Worm (Caenorhabditis elegans) whole organism, mixed stage, embryonic: ENCODE data around the gene srh-265.
A peak's percentile ranks its signal among the peaks of the same experiment; 100 is the strongest.

Source experiments
- blmp-1 ChIP-seq: fragments of 150-350 bp; optimal IDR thresholded peaks from 2 replicates; lab custom pipeline; 2014; ENCODE audit warnings: missing biosample characterization, missing genetic modification characterization
- elt-1 ChIP-seq: sonication (generic microtip); optimal IDR thresholded peaks from 2 replicates; lab custom pipeline; 2017; ENCODE audit warnings: missing genetic modification characterization, mild to moderate bottlenecking, missing compliant biosample characterization, antibody characterized with exemption, moderate library complexity, borderline replicate concordance; ENCODE audit not compliant: insufficient read depth
- elt-3 ChIP-seq: fragments of 150-350 bp; optimal IDR thresholded peaks from 2 replicates; lab custom pipeline; 2014; ENCODE audit warnings: missing biosample characterization, missing genetic modification characterization
- lin-32 ChIP-seq: fragments of 200-800 bp; sonication (Bioruptor generic); optimal IDR thresholded peaks from 2 replicates; lab custom pipeline; 2018; ENCODE audit warnings: mild to moderate bottlenecking, missing genetic modification characterization, missing compliant biosample characterization
- nhr-12 ChIP-seq: fragments of 150-350 bp; optimal IDR thresholded peaks from 2 replicates; lab custom pipeline; 2014; ENCODE audit warnings: missing biosample characterization, missing genetic modification characterization
- nhr-28 ChIP-seq: fragments of 150-350 bp; optimal IDR thresholded peaks from 2 replicates; lab custom pipeline; 2014; ENCODE audit warnings: missing biosample characterization, missing genetic modification characterization
- pha-4 ChIP-seq: fragments of 150-350 bp; optimal IDR thresholded peaks from 2 replicates; lab custom pipeline; 2018; ENCODE audit warnings: missing biosample characterization, missing genetic modification reagents, missing genetic modification characterization
- sem-2 ChIP-seq: fragments of 200-800 bp; sonication (Bioruptor generic); optimal IDR thresholded peaks from 2 replicates; lab custom pipeline; 2018; ENCODE audit warnings: mild to moderate bottlenecking, missing genetic modification characterization, missing compliant biosample characterization
- snpc-4 ChIP-seq: fragments of 150-350 bp; optimal IDR thresholded peaks from 2 replicates; lab custom pipeline; 2014; ENCODE audit warnings: missing biosample characterization, missing genetic modification characterization

DNA sequence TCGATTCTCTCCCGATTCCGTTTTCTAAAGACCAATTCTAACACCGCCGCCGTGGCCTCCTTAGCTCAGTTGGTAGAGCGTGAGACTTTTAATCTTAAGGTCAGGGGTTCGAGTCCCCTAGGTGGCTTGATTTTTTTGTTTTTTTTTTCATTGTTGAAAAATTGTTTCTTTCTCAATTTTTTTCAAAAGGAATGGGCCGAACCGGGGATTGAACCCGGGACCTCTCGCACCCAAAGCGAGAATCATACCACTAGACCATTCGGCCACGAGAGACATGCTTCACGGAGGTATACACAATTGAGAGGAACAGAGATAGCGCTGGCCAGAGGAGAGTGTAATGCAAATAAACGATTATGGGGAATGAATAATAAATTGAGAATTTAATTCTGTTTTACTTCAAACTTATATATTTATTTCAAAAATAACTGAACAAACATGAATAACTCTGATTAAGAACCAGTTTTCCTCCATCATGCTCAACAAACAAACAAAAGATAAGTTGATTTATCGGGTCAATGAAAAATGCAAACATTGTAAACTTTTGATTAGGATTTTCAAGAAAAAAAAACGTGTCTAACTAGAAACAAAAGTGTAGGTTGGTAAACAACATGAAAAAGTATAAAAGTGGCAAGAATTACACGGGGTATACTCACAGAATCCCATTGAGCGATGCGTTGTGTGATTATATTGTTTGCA is 49.1 kb downstream of the srh-265 start, which contains the start of gene pqn-71:
- TF ChIP-seq lin-32 (GFP tag; lab: Kevin White, UChicago) (peak; percentile 75), sem-2 (GFP tag; lab: Kevin White, UChicago) (peak; percentile 68), elt-1 (no peak), blmp-1 (tag; lab: Kevin White, UChicago) (no peak), nhr-28 (tag; lab: Kevin White, UChicago) (peak; percentile 31), nhr-12 (tag; lab: Kevin White, UChicago) (no peak), pha-4 (tag; lab: Kevin White, UChicago) (peak; percentile 13), elt-3 (tag; lab: Kevin White, UChicago) (peak; percentile 41), snpc-4 (no peak)
